Worm (Caenorhabditis elegans) whole organism, L2 larva: ENCODE results near the gene lrch-1.

Source experiments
- egl-27 ChIP-seq: sonication (generic microtip); optimal IDR thresholded peaks from 3 replicates; lab custom pipeline; 2017; ENCODE audit warnings: missing biosample characterization, missing genetic modification reagents, missing genetic modification characterization
- nhr-237 ChIP-seq: fragments of 150-350 bp; optimal IDR thresholded peaks from 2 replicates; lab custom pipeline; 2014; ENCODE audit warnings: missing biosample characterization, missing genetic modification characterization
- nhr-77 ChIP-seq: fragments of 150-350 bp; optimal IDR thresholded peaks from 2 replicates; lab custom pipeline; 2014; ENCODE audit warnings: missing biosample characterization, missing genetic modification characterization
- ztf-11 ChIP-seq: sonication (generic microtip); optimal IDR thresholded peaks from 2 replicates; lab custom pipeline; 2017; ENCODE audit warnings: missing biosample characterization, missing genetic modification characterization

DNA sequence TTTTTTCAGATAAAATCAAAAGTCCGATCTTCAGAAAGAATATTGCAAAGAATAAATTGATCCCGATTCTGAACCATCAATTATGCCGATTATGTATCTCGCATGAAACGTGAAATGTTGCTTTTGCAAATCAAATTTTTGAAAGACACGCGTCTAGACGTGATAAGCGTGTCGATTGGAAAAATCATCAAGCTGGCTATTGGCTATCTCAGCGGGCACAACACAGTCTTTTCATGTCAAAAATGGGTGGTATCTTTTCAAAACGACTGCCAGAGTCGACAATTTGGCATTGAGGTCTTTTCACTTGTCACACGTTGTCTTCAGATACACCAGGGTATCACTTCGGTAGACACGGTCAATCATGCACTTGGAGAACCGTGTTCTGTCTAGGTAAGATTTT is 19.8 kb downstream of the lrch-1 start, which contains the start of gene daf-9:
- TF ChIP-seq nhr-237 (tag; lab: Kevin White, UChicago) (no peak), nhr-77 (tag; lab: Kevin White, UChicago) (no peak), ztf-11 (tag; lab: Kevin White, UChicago) (no peak), egl-27 (no peak)
